Worm (Caenorhabditis elegans) whole organism, midembryonic: ENCODE measurements around the gene clec-176.
"Not testable (repeated sequence)": the region's sequence is repeated elsewhere in the genome, so short reads cannot be mapped to it uniquely, and the experiment has no call there.

ENCODE experiments used
- flt-1 ChIP-seq: fragments of 200-800 bp; sonication (Bioruptor generic); IDR thresholded peaks from 2 replicates; pipeline ENCODE4 v1.3.6; 2022; ENCODE audit warnings: missing genetic modification characterization, missing compliant biosample characterization
- klf-2 ChIP-seq: fragments of 200-800 bp; sonication (Bioruptor generic); conservative IDR thresholded peaks from 2 replicates; pipeline ENCODE4 v1.3.6; 2022; ENCODE audit warnings: missing genetic modification reagents, missing genetic modification characterization, missing compliant biosample characterization
- ztf-23 ChIP-seq: fragments of 200-800 bp; sonication (Bioruptor generic); IDR thresholded peaks from 2 replicates; pipeline ENCODE4 v1.3.6; 2022; ENCODE audit warnings: missing genetic modification reagents, missing genetic modification characterization, missing compliant biosample characterization
- ztf-29 ChIP-seq: fragments of 200-800 bp; sonication (Bioruptor generic); IDR thresholded peaks from 2 replicates; pipeline ENCODE4 v1.3.6; 2022; ENCODE audit warnings: missing genetic modification reagents, missing genetic modification characterization, missing compliant biosample characterization

ce11 chrIV:5017075-5017474 lies 33.2 kb downstream of the clec-176 start, which contains the start of gene T28H11.7:
- TF ChIP-seq ztf-23 (GFP tag; lab: Robert Waterston, UW); flt-1; ztf-29; klf-2 (GFP tag; lab: Robert Waterston, UW): not testable (repeated sequence)
